Fruit fly (Drosophila melanogaster) whole organism, pupa: Measurements from ENCODE around the gene Sec8.
A peak's percentile ranks its signal among the peaks of the same experiment; 100 is the strongest.

ENCODE experiments used
- CG10348 ChIP-seq: fragments of 200-800 bp; sonication (Bioruptor generic); IDR thresholded peaks from 2 replicates; pipeline ENCODE4 v1.3.6; 2022; ENCODE audit warnings: missing biosample characterization, missing genetic modification characterization
- CG12605 ChIP-seq: fragments of 200-800 bp; sonication (Bioruptor generic); IDR thresholded peaks from 2 replicates; pipeline ENCODE4 v1.3.6; 2022; ENCODE audit warnings: missing biosample characterization, missing genetic modification characterization
- CG13204 ChIP-seq: fragments of 200-800 bp; sonication (Bioruptor generic); optimal IDR thresholded peaks from 2 replicates; lab custom pipeline; 2018; ENCODE audit warnings: missing biosample characterization, mild to moderate bottlenecking, missing genetic modification characterization, moderate library complexity
- CG14655 ChIP-seq: fragments of 200-800 bp; sonication (Bioruptor generic); optimal IDR thresholded peaks from 3 replicates; lab custom pipeline; 2017; ENCODE audit warnings: mild to moderate bottlenecking, missing biosample characterization, missing genetic modification reagents, missing genetic modification characterization
- CG15710 ChIP-seq: fragments of 200-800 bp; sonication (Bioruptor generic); optimal IDR thresholded peaks from 2 replicates; lab custom pipeline; 2018; ENCODE audit warnings: missing biosample characterization, mild to moderate bottlenecking, missing genetic modification characterization, moderate library complexity
- CG17806 ChIP-seq: fragments of 200-800 bp; sonication (Bioruptor generic); optimal IDR thresholded peaks from 2 replicates; lab custom pipeline; 2018; ENCODE audit warnings: missing biosample characterization, mild to moderate bottlenecking, missing genetic modification characterization, moderate library complexity
- CG32121 ChIP-seq: fragments of 200-800 bp; sonication (Bioruptor generic); IDR thresholded peaks from 2 replicates; pipeline ENCODE4 v1.3.6; 2022; ENCODE audit warnings: missing biosample characterization, missing genetic modification characterization
- CG34367 ChIP-seq: fragments of 200-800 bp; sonication (Bioruptor generic); optimal IDR thresholded peaks from 2 replicates; lab custom pipeline; 2018; ENCODE audit warnings: missing biosample characterization, mild to moderate bottlenecking, missing genetic modification characterization
- CG4496 ChIP-seq: fragments of 200-800 bp; sonication (Bioruptor generic); IDR thresholded peaks from 3 replicates; pipeline ENCODE4 v1.3.6; 2022; ENCODE audit warnings: missing biosample characterization, missing genetic modification characterization
- CG8159 ChIP-seq: fragments of 200-800 bp; sonication (Bioruptor generic); optimal IDR thresholded peaks from 3 replicates; lab custom pipeline; 2018; ENCODE audit warnings: missing biosample characterization, mild to moderate bottlenecking, missing genetic modification characterization, moderate library complexity
- CG8301 ChIP-seq: fragments of 200-800 bp; sonication (Bioruptor generic); optimal IDR thresholded peaks from 2 replicates; lab custom pipeline; 2018; ENCODE audit warnings: missing biosample characterization, mild to moderate bottlenecking, missing genetic modification characterization
- CG9948 ChIP-seq: fragments of 200-800 bp; sonication (Bioruptor generic); optimal IDR thresholded peaks from 2 replicates; lab custom pipeline; 2018; ENCODE audit warnings: missing biosample characterization, mild to moderate bottlenecking, missing genetic modification characterization, moderate library complexity
- D1 ChIP-seq: fragments of 200-800 bp; sonication (Bioruptor generic); optimal IDR thresholded peaks from 2 replicates; lab custom pipeline; 2018; ENCODE audit warnings: missing biosample characterization, mild to moderate bottlenecking, missing genetic modification characterization, moderate library complexity
- EcR ChIP-seq: fragments of 200-800 bp; sonication (Bioruptor generic); optimal IDR thresholded peaks from 3 replicates; lab custom pipeline; 2019; ENCODE audit warnings: missing biosample characterization, missing genetic modification characterization, mild to moderate bottlenecking, moderate library complexity, missing genetic modification reagents
- Ets98B ChIP-seq: fragments of 200-800 bp; sonication (Bioruptor generic); IDR thresholded peaks from 2 replicates; pipeline ENCODE4 v1.3.6; 2022; ENCODE audit warnings: missing biosample characterization, missing genetic modification characterization
- Pif1A ChIP-seq: fragments of 200-800 bp; sonication (Bioruptor generic); optimal IDR thresholded peaks from 3 replicates; lab custom pipeline; 2016; ENCODE audit warnings: missing biosample characterization, missing genetic modification characterization
- Pif1B ChIP-seq: fragments of 200-800 bp; sonication (Bioruptor generic); optimal IDR thresholded peaks from 3 replicates; lab custom pipeline; 2016; ENCODE audit warnings: missing biosample characterization, missing genetic modification characterization
- Snoo ChIP-seq: fragments of 200-800 bp; sonication (Bioruptor generic); optimal IDR thresholded peaks from 3 replicates; lab custom pipeline; 2017; ENCODE audit warnings: missing biosample characterization, mild to moderate bottlenecking, missing genetic modification characterization, inconsistent platforms
- fd96Ca ChIP-seq: fragments of 200-800 bp; sonication (Bioruptor generic); IDR thresholded peaks from 3 replicates; pipeline ENCODE4 v1.3.6; 2022; ENCODE audit warnings: missing biosample characterization, missing genetic modification characterization
- gl ChIP-seq: fragments of 200-800 bp; sonication (Bioruptor generic); optimal IDR thresholded peaks from 2 replicates; lab custom pipeline; 2018; ENCODE audit warnings: missing biosample characterization, mild to moderate bottlenecking, missing genetic modification characterization
- rn ChIP-seq: fragments of 200-800 bp; sonication (Bioruptor generic); IDR thresholded peaks from 2 replicates; pipeline ENCODE4 v1.3.6; 2022; ENCODE audit warnings: missing biosample characterization, missing genetic modification characterization

Sec8 gene

DNA sequence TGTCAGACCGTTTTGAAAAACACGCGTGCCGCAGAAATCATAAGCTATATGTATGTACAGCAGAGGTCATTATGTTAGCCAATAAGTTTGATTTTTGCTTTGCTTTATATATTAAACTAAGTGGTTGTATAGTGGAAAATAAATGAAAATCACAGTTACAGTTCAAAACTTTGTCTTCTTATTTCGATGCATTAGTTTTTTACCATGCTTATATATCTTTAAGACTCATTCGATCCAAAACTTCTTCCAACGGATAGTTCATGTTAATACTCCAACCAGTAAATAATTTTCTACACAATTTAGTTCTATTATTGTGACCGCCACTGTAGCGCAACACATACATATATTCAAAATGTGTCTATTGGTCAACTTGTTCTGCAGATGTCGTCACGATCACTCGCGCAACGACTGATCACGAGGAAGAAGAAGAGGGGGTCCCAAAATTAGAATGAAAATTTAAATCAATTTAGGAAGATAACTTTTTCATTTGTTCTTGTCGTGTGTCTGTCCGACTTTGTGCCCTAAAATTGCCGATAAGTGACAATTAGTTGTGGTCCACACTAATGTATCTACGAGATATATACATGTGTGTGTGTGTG, 53.2 kb downstream of the Sec8 start:
- TF ChIP-seq gl (tag; lab: Kevin White, UChicago) (no peak), rn (no peak), CG4496 (peak; percentile 57; the same call in 2 of the 3 replicates), CG32121 (GFP tag; lab: Robert Waterston, UW) (0 out of 2 replicates have a peak, but pooled peaks have one; percentile 8), CG10348 (GFP tag; lab: Robert Waterston, UW) (no peak), CG34367 (tag; lab: Kevin White, UChicago) (peak; percentile 23), Pif1B (no peak), CG17806 (tag; lab: Kevin White, UChicago) (no peak), Ets98B (GFP tag; lab: Robert Waterston, UW) (peak; percentile 25; the same call in 1 of the 2 replicates), CG12605 (GFP tag; lab: Robert Waterston, UW) (no peak), CG14655 (GFP tag; lab: Kevin White, UChicago) (peak; percentile 71), CG13204 (no peak), CG15710 (tag; lab: Kevin White, UChicago) (no peak), fd96Ca (no peak), CG9948 (tag; lab: Kevin White, UChicago) (no peak), EcR (no peak), CG8301 (tag; lab: Kevin White, UChicago) (no peak), Snoo (no peak), Pif1A (GFP tag; lab: Kevin White, UChicago) (peak; percentile 38), D1 (tag; lab: Kevin White, UChicago) (no peak), CG8159 (tag; lab: Kevin White, UChicago) (peak; percentile 58)

DNA sequence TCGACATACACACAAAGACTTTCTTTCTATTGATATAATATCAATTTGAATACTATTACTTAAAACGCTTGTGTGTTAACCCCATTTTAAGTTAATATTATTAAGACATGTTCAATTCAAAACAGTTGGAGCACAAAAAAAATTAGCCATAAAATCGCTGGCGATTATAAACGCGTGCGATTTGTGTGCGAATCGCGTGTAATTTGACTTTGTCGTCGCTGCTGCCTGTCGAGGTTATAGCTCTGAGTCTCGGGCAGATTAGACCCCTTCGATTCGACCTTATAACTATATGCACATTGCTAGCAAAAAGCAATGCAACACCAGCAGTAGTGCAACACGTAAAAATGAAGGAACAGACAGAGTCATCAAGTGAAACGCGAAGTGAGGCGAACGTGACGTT, 53.8 kb downstream of the Sec8 start:
- TF ChIP-seq CG14655 (GFP tag; lab: Kevin White, UChicago) (no peak), Pif1A (GFP tag; lab: Kevin White, UChicago) (no peak), Pif1B (no peak), Ets98B (GFP tag; lab: Robert Waterston, UW) (no peak), CG17806 (tag; lab: Kevin White, UChicago) (no peak), CG4496 (no peak), Snoo (no peak), CG15710 (tag; lab: Kevin White, UChicago) (no peak), CG10348 (GFP tag; lab: Robert Waterston, UW) (no peak), CG8301 (tag; lab: Kevin White, UChicago) (no peak), fd96Ca (no peak), gl (tag; lab: Kevin White, UChicago) (no peak), CG9948 (tag; lab: Kevin White, UChicago) (no peak), CG8159 (tag; lab: Kevin White, UChicago) (no peak)
